Fruit fly (Drosophila melanogaster): ENCODE measurements around the gene CG13807.
A peak's percentile ranks its signal among the peaks of the same experiment; 100 is the strongest.

Gene CG13807

dm6 chr3L:2229172-2229696, 33.5 kb upstream of the CG13807 start, which contains the start of gene Oseg2 (continued):
- TF ChIP-seq kah (GFP tag; optimal IDR thresholded peaks at IDR 0.05) = peak; percentile 37
- TF ChIP-seq CG3163 (GFP tag; optimal IDR thresholded peaks at IDR 0.05) = no peak
- no peak for TF ChIP-seq Ravus (GFP tag; IDR thresholded peaks at IDR 0.05)
- no peak for TF ChIP-seq CG4707 (GFP tag; optimal IDR thresholded peaks at IDR 0.05)
- TF ChIP-seq pros (GFP tag; optimal IDR thresholded peaks at IDR 0.05) = peak; percentile 56
- TF ChIP-seq twi (tag; optimal IDR thresholded peaks at IDR 0.05) = no peak

- 0 out of 3 replicates have a peak, but pooled peaks have one; percentile 5 for TF ChIP-seq row (GFP tag; IDR thresholded peaks at IDR 0.05)
- TF ChIP-seq CG11456 (GFP tag; IDR thresholded peaks at IDR 0.05) = peak; percentile 30; the same call in 1 of the 3 replicates
- peak; percentile 30 for TF ChIP-seq pita (GFP tag; optimal IDR thresholded peaks at IDR 0.05)
- peak; percentile 39; the same call in 1 of the 3 replicates for TF ChIP-seq Opbp (GFP tag; IDR thresholded peaks at IDR 0.05; ENCODE audit: partially characterized antibody)
- TF ChIP-seq stwl (tag; optimal IDR thresholded peaks at IDR 0.05) = peak; percentile 61
- 0 out of 3 replicates have a peak, but pooled peaks have one; percentile 30 for TF ChIP-seq CG34422 (GFP tag; IDR thresholded peaks at IDR 0.05)
- peak; percentile 11; the same call in 1 of the 2 replicates for TF ChIP-seq CG42726 (GFP tag; IDR thresholded peaks at IDR 0.05; ENCODE audit: partially characterized antibody)
- TF ChIP-seq Sin3A (optimal IDR thresholded peaks at IDR 0.05) = peak; percentile 97
- peak; percentile 94 for TF ChIP-seq Dp (GFP tag; optimal IDR thresholded peaks at IDR 0.05)
- peak; percentile 17 for TF ChIP-seq Elba2 (GFP tag; optimal IDR thresholded peaks at IDR 0.05)
- peak; percentile 79 for TF ChIP-seq pzg (GFP tag; optimal IDR thresholded peaks at IDR 0.05)
- peak; percentile 20 for TF ChIP-seq zen (tag; optimal IDR thresholded peaks at IDR 0.05)
- TF ChIP-seq pros (GFP tag; optimal IDR thresholded peaks at IDR 0.05) = peak; percentile 54
- TF ChIP-seq CG7928 (GFP tag; optimal IDR thresholded peaks at IDR 0.05) = peak; percentile 86
- TF ChIP-seq CG14965 (GFP tag; optimal IDR thresholded peaks at IDR 0.05; ENCODE audit: borderline replicate concordance) = no peak
- no peak for TF ChIP-seq chif (GFP tag; optimal IDR thresholded peaks at IDR 0.05)
- TF ChIP-seq CoRest (tag; optimal IDR thresholded peaks at IDR 0.05) = peak; percentile 56
- TF ChIP-seq Sry-δ (GFP tag; optimal IDR thresholded peaks at IDR 0.05) = peak; percentile 56
- TF ChIP-seq CG30431 (GFP tag; optimal IDR thresholded peaks at IDR 0.05) = no peak
- no peak for TF ChIP-seq CG15073 (GFP tag; optimal IDR thresholded peaks at IDR 0.05)
- no peak for TF ChIP-seq Hr3 (GFP tag; optimal IDR thresholded peaks at IDR 0.05)
- TF ChIP-seq MBD-R2 (GFP tag; IDR thresholded peaks at IDR 0.05) = 0 out of 2 replicates have a peak, but pooled peaks have one; percentile 36
- TF ChIP-seq ato (GFP tag; IDR thresholded peaks at IDR 0.05; ENCODE audit: partially characterized antibody) = peak; percentile 40; the same call in 1 of the 2 replicates
- TF ChIP-seq hkb (optimal IDR thresholded peaks at IDR 0.05) = peak; percentile 95
- no peak for TF ChIP-seq hkb (GFP tag; IDR thresholded peaks at IDR 0.05)
- peak; percentile 33 for TF ChIP-seq Hmr (GFP tag; optimal IDR thresholded peaks at IDR 0.05)
- peak; percentile 12 for TF ChIP-seq Dek (tag; optimal IDR thresholded peaks at IDR 0.05)
- TF ChIP-seq Med (GFP tag) = peak; percentile 15
- no peak for TF ChIP-seq ac (GFP tag; optimal IDR thresholded peaks at IDR 0.05)
- no peak for TF ChIP-seq disco-r (GFP tag; optimal IDR thresholded peaks at IDR 0.05)
- TF ChIP-seq CG4328 (GFP tag; optimal IDR thresholded peaks at IDR 0.05) = no peak
- no peak for TF ChIP-seq CG10147 (GFP tag; optimal IDR thresholded peaks at IDR 0.05)
- TF ChIP-seq sd (tag; optimal IDR thresholded peaks at IDR 0.05) = peak; percentile 97
- TF ChIP-seq CG17186 (GFP tag; optimal IDR thresholded peaks at IDR 0.05) = peak; percentile 16
- TF ChIP-seq CG1832 (GFP tag; optimal IDR thresholded peaks at IDR 0.05) = no peak
- peak; percentile 49 for TF ChIP-seq phol (tag; optimal IDR thresholded peaks at IDR 0.05)
- peak; percentile 37 for TF ChIP-seq da (GFP tag; optimal IDR thresholded peaks at IDR 0.05)
- TF ChIP-seq BEAF-32 (GFP tag; optimal IDR thresholded peaks at IDR 0.05) = peak; percentile 50
- peak; percentile 95 for TF ChIP-seq gfzf (GFP tag; optimal IDR thresholded peaks at IDR 0.05)
- peak; percentile 68 for TF ChIP-seq CG3847 (GFP tag; IDR thresholded peaks at IDR 0.05)
- TF ChIP-seq Ets97D (GFP tag; optimal IDR thresholded peaks at IDR 0.05) = peak; percentile 58
- peak; percentile 56 for TF ChIP-seq CG10267 (tag; optimal IDR thresholded peaks at IDR 0.05)
- TF ChIP-seq sens (GFP tag) = peak; percentile 77
Observed at dm6 chr3L:2237034-2237433, 25.7 kb upstream of the CG13807 start, which contains the start of gene CG9018. Gene CG9018 (minus strand): TSS chr3L:2237076.

Data from whole organism, embryonic.